Worm (Caenorhabditis elegans) whole organism, late embryonic: ENCODE data around the gene C16C8.12.
"Not testable (repeated sequence)": the region's sequence is repeated elsewhere in the genome, so short reads cannot be mapped to it uniquely, and the experiment has no call there.

Experiments
- ama-1 ChIP-seq: fragments of 150-350 bp; optimal IDR thresholded peaks from 2 replicates; lab custom pipeline; 2014
- pha-2 ChIP-seq: sonication (generic microtip); optimal IDR thresholded peaks from 2 replicates; lab custom pipeline; 2017; ENCODE audit warnings: mild to moderate bottlenecking, missing genetic modification characterization, missing compliant biosample characterization
- unc-55 ChIP-seq: sonication (generic microtip); optimal IDR thresholded peaks from 2 replicates; lab custom pipeline; 2017; ENCODE audit warnings: missing biosample characterization, missing genetic modification reagents, missing genetic modification characterization

DNA sequence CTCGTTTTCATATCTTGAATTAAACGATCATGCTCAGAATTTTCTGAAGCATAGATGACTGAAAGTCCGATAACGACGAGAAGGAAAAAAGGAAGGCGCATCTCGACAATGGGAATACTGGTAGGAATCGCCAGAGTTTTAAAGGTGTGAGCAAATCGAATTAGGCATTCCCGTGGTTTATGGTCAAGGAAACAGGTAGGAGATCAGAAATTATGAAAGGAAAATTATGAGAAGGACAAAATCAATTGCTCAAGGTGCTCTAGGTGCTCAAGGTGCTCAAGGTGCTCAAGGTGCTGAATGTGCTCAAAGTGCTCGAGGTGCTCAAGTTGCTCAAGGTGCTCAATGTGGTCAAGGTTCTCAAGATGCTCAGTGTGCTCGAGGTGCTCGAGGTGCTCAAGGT, 12.1 kb downstream of the C16C8.12 start, which contains the start of gene C16C8.10:
- not testable (repeated sequence) for TF ChIP-seq unc-55 (GFP tag; lab: Kevin White, UChicago); pha-2 (tag; lab: Kevin White, UChicago); ama-1
